Fruit fly (Drosophila melanogaster): Measurements from ENCODE around the gene Prosalpha4.

The Prosalpha4 gene

DNA sequence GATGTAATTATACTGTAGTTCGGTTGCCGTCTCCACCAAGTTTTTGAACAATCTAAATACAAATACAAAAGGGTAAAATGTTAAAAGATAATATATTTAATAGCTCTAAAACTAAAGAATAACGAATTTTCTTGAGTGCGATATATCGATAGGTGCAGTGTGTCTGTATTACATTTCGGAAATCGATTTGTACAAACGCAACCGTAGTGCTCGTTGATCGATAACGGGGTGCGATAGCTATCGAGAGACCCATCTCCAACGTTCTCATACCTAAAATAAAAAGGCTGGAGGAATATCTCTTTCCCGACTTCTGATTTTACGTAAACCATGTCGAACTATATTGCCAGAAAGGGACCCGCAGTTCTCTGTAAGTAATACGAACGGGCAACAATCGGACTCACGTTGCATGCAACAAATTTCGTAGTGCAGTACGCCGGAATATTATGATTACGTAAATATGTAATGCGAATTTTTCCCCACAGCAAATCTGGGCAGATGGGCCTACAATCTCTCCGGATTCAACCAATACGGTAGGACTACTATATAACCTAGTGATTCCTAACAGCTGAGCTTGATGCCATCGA lies 10.1 kb downstream of the Prosalpha4 start, which contains the start of gene UQCR-14 (continued):
- no peak for TF ChIP-seq slp2 (GFP tag; optimal IDR thresholded peaks at IDR 0.05)
- peak; percentile 96 for TF ChIP-seq ato (GFP tag; IDR thresholded peaks at IDR 0.05; ENCODE audit: partially characterized antibody)
- no peak for TF ChIP-seq NC2α (GFP tag; optimal IDR thresholded peaks at IDR 0.05)
- TF ChIP-seq CG34224 (GFP tag; IDR thresholded peaks at IDR 0.05; ENCODE audit: partially characterized antibody), result peak; percentile 99
- TF ChIP-seq bigmax (GFP tag; optimal IDR thresholded peaks at IDR 0.05), result no peak
- no peak for TF ChIP-seq CG4820 (GFP tag; optimal IDR thresholded peaks at IDR 0.05)
- TF ChIP-seq gro (GFP tag; optimal IDR thresholded peaks at IDR 0.05), result peak; percentile 77
- no peak for TF ChIP-seq her (GFP tag; optimal IDR thresholded peaks at IDR 0.05)
- TF ChIP-seq wor (GFP tag; IDR thresholded peaks at IDR 0.05), result no peak
- TF ChIP-seq PHDP (tag; optimal IDR thresholded peaks at IDR 0.05), result no peak
- peak; percentile 44 for TF ChIP-seq CG13296 (GFP tag; optimal IDR thresholded peaks at IDR 0.05)
- no peak for TF ChIP-seq CG8089 (GFP tag; optimal IDR thresholded peaks at IDR 0.05)
- TF ChIP-seq CG4424 (GFP tag; optimal IDR thresholded peaks at IDR 0.05), result peak; percentile 28
- TF ChIP-seq CG2202 (tag; optimal IDR thresholded peaks at IDR 0.05), result no peak
- TF ChIP-seq gcm (GFP tag; optimal IDR thresholded peaks at IDR 0.05), result no peak
- no peak for TF ChIP-seq Atf-2 (GFP tag; optimal IDR thresholded peaks at IDR 0.05)
- TF ChIP-seq knrl (GFP tag; IDR thresholded peaks at IDR 0.05; ENCODE audit: partially characterized antibody), result peak; percentile 96
- no peak for TF ChIP-seq abd-A (tag; optimal IDR thresholded peaks at IDR 0.05)
- TF ChIP-seq Sry-β (GFP tag; optimal IDR thresholded peaks at IDR 0.05), result no peak
- TF ChIP-seq zf30C (GFP tag; optimal IDR thresholded peaks at IDR 0.05), result peak; percentile 40
- no peak for TF ChIP-seq CG3407 (GFP tag; optimal IDR thresholded peaks at IDR 0.05)
- TF ChIP-seq Aef1 (GFP tag; IDR thresholded peaks at IDR 0.05), result no peak
- TF ChIP-seq Opbp (GFP tag; IDR thresholded peaks at IDR 0.05; ENCODE audit: partially characterized antibody), result peak; percentile 98
- TF ChIP-seq CG5180 (GFP tag; optimal IDR thresholded peaks at IDR 0.05), result no peak
- TF ChIP-seq tx (GFP tag; optimal IDR thresholded peaks at IDR 0.05), result no peak
- no peak for TF ChIP-seq CG3065 (GFP tag; optimal IDR thresholded peaks at IDR 0.05)
- no peak for TF ChIP-seq CG7271 (tag; optimal IDR thresholded peaks at IDR 0.05)
- TF ChIP-seq D19A (tag; optimal IDR thresholded peaks at IDR 0.05), result peak; percentile 12
- no peak for TF ChIP-seq CG6175 (GFP tag; IDR thresholded peaks at IDR 0.05)
- TF ChIP-seq Dp (GFP tag; optimal IDR thresholded peaks at IDR 0.05), result peak; percentile 59
- 0 out of 2 replicates have a peak, but pooled peaks have one; percentile 6 for TF ChIP-seq CG5953 (GFP tag; IDR thresholded peaks at IDR 0.05)
- TF ChIP-seq psq (GFP tag; optimal IDR thresholded peaks at IDR 0.05), result no peak
- no peak for TF ChIP-seq CG12236 (GFP tag; optimal IDR thresholded peaks at IDR 0.05)
- TF ChIP-seq CG33557 (GFP tag; optimal IDR thresholded peaks at IDR 0.05), result no peak
- no peak for TF ChIP-seq Asciz (GFP tag; optimal IDR thresholded peaks at IDR 0.05)
- no peak for TF ChIP-seq CG6683 (GFP tag; optimal IDR thresholded peaks at IDR 0.05)
- TF ChIP-seq CG10321 (GFP tag; IDR thresholded peaks at IDR 0.05), result no peak
- TF ChIP-seq sr (GFP tag; IDR thresholded peaks at IDR 0.05), result no peak
- TF ChIP-seq crc (GFP tag; optimal IDR thresholded peaks at IDR 0.05), result no peak
- TF ChIP-seq Six4 (GFP tag; optimal IDR thresholded peaks at IDR 0.05), result no peak
- peak; percentile 6 for TF ChIP-seq CG6254 (GFP tag; optimal IDR thresholded peaks at IDR 0.05)
- TF ChIP-seq sd (tag; optimal IDR thresholded peaks at IDR 0.05), result peak; percentile 34
- TF ChIP-seq C15 (GFP tag; IDR thresholded peaks at IDR 0.05), result no peak
- TF ChIP-seq CG5245 (GFP tag; optimal IDR thresholded peaks at IDR 0.05), result no peak
- TF ChIP-seq CG10274 (GFP tag; optimal IDR thresholded peaks at IDR 0.05), result no peak
- no peak for TF ChIP-seq CG4404 (GFP tag; IDR thresholded peaks at IDR 0.05)
- TF ChIP-seq Ets97D (GFP tag; optimal IDR thresholded peaks at IDR 0.05), result peak; percentile 86
- TF ChIP-seq pfk (GFP tag; optimal IDR thresholded peaks at IDR 0.05), result peak; percentile 65
- TF ChIP-seq corto (GFP tag; optimal IDR thresholded peaks at IDR 0.05), result no peak
- peak; percentile 9 for TF ChIP-seq luna (GFP tag; optimal IDR thresholded peaks at IDR 0.05)
